Worm (Caenorhabditis elegans): ENCODE measurements around the gene sax-2.

Gene sax-2

DNA sequence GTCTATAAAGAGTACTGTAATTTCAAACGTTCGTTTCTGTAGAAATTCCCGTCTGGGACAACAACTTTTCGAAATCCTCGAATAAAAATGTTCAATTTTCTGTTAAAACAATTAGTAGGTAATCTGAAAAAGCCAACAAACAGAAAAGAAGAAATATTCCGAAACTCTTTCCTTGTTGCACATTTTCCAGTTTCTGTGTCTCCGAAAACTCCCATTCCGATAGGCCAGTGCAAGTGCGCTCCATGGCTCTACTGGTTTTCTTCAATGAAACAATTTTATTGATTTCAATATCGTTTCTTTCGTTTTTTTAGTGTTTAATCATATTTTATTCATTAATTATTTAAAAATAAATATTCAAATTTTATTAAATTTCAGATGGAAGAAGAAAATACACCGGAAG is 6.9 kb upstream of the sax-2 start, which contains the start of gene F54D8.6:
Gene F54D8.6, plus strand, starts transcription at position 370 of the 400 bp plus-strand sequence.
- TF ChIP-seq ets-5 (GFP tag; IDR thresholded peaks at IDR 0.05), result no peak
- TF ChIP-seq ztf-4 (tag; optimal IDR thresholded peaks at IDR 0.05), result no peak
- TF ChIP-seq elt-2 (tag; optimal IDR thresholded peaks at IDR 0.05), result no peak
- TF ChIP-seq hlh-4 (tag; optimal IDR thresholded peaks at IDR 0.05), result no peak
- peak in 1 of 6 experiments; percentile 31 for TF ChIP-seq elt-3 (tag; optimal IDR thresholded peaks at IDR 0.05)
- TF ChIP-seq nhr-85 (tag), result no peak
- no peak for TF ChIP-seq efl-3 (GFP tag; optimal IDR thresholded peaks at IDR 0.05)
- no peak for TF ChIP-seq lin-39 (tag; optimal IDR thresholded peaks at IDR 0.05)
- peak in 1 of 2 experiments; percentile 44 for TF ChIP-seq ztf-11 (tag; optimal IDR thresholded peaks at IDR 0.05)
- TF ChIP-seq lin-13 (GFP tag; optimal IDR thresholded peaks at IDR 0.05), result no peak
- TF ChIP-seq irx-1 (tag; optimal IDR thresholded peaks at IDR 0.05), result no peak
- TF ChIP-seq nhr-28 (tag; optimal IDR thresholded peaks at IDR 0.05), result no peak
- TF ChIP-seq fkh-8 (tag; optimal IDR thresholded peaks at IDR 0.05), result peak; percentile 26
- peak; percentile 56 for TF ChIP-seq lir-3 (tag; optimal IDR thresholded peaks at IDR 0.05; ENCODE audit: poor library complexity)
- no peak for TF ChIP-seq zip-4 (GFP tag; optimal IDR thresholded peaks at IDR 0.05)
- TF ChIP-seq skn-1 (tag; optimal IDR thresholded peaks at IDR 0.05), result peak; percentile 74
- no peak for TF ChIP-seq ceh-88 (GFP tag; IDR thresholded peaks at IDR 0.05)
- TF ChIP-seq lin-15B (tag; optimal IDR thresholded peaks at IDR 0.05), result peak; percentile 64
- TF ChIP-seq isw-1 (GFP tag; IDR thresholded peaks at IDR 0.05), result peak; percentile 27; the same call in 1 of the 2 replicates
- no peak for TF ChIP-seq dsc-1 (tag; optimal IDR thresholded peaks at IDR 0.05)
- TF ChIP-seq nhr-11 (tag; optimal IDR thresholded peaks at IDR 0.05), result no peak
- TF ChIP-seq grh-1 (GFP tag; IDR thresholded peaks at IDR 0.05), result no peak
- TF ChIP-seq ceh-90 (tag; optimal IDR thresholded peaks at IDR 0.05), result no peak
- no peak for TF ChIP-seq unc-98 (GFP tag; IDR thresholded peaks at IDR 0.05)
- no peak for TF ChIP-seq mef-2 (tag; optimal IDR thresholded peaks at IDR 0.05)
- no peak for TF ChIP-seq sup-37 (GFP tag; optimal IDR thresholded peaks at IDR 0.05)
- TF ChIP-seq zag-1 (tag; optimal IDR thresholded peaks at IDR 0.05), result no peak
- TF ChIP-seq fkh-10 (GFP tag; optimal IDR thresholded peaks at IDR 0.05), result no peak
- peak; percentile 67 for TF ChIP-seq mep-1 (tag; optimal IDR thresholded peaks at IDR 0.05)
- peak; percentile 57 for TF ChIP-seq snu-23 (GFP tag; optimal IDR thresholded peaks at IDR 0.05)
- TF ChIP-seq nhr-12 (tag; optimal IDR thresholded peaks at IDR 0.05), result no peak
- no peak for TF ChIP-seq nhr-84 (tag; optimal IDR thresholded peaks at IDR 0.05)
- TF ChIP-seq unc-86 (tag; optimal IDR thresholded peaks at IDR 0.05), result no peak
- TF ChIP-seq C34B4.2 (tag; optimal IDR thresholded peaks at IDR 0.05), result no peak
- peak; percentile 43 for TF ChIP-seq blmp-1 (tag; optimal IDR thresholded peaks at IDR 0.05)
- TF ChIP-seq nhr-76 (tag; optimal IDR thresholded peaks at IDR 0.05), result no peak
- TF ChIP-seq nhr-237 (tag; optimal IDR thresholded peaks at IDR 0.05), result no peak
- no peak for TF ChIP-seq pqm-1 (tag; optimal IDR thresholded peaks at IDR 0.05)
- peak; percentile 42 for TF ChIP-seq nhr-71 (tag; optimal IDR thresholded peaks at IDR 0.05)
- peak; percentile 36 for TF ChIP-seq nhr-90 (tag; optimal IDR thresholded peaks at IDR 0.05; ENCODE audit: poor library complexity)
- no peak for TF ChIP-seq egl-13 (tag; optimal IDR thresholded peaks at IDR 0.05)
- TF ChIP-seq tlp-1 (tag; optimal IDR thresholded peaks at IDR 0.05), result no peak
- no peak for TF ChIP-seq ama-1 (optimal IDR thresholded peaks at IDR 0.05)
- no peak for TF ChIP-seq unc-62 (GFP tag; optimal IDR thresholded peaks at IDR 0.05)
- peak; percentile 37; the same call in 1 of the 2 replicates for TF ChIP-seq nhr-19 (GFP tag; conservative IDR thresholded peaks at IDR 0.05)
- TF ChIP-seq nhr-77 (tag; optimal IDR thresholded peaks at IDR 0.05), result no peak
- no peak for TF ChIP-seq unc-30 (tag; optimal IDR thresholded peaks at IDR 0.05)
- TF ChIP-seq fkh-4 (tag; optimal IDR thresholded peaks at IDR 0.05; ENCODE audit: borderline replicate concordance), result no peak
- TF ChIP-seq unc-130 (tag; optimal IDR thresholded peaks at IDR 0.05), result no peak
- TF ChIP-seq egl-27 (tag; optimal IDR thresholded peaks at IDR 0.05), result no peak
- no peak for TF ChIP-seq vab-15 (tag; optimal IDR thresholded peaks at IDR 0.05)
- peak in 1 of 2 experiments; percentile 28 for TF ChIP-seq mdl-1 (tag; optimal IDR thresholded peaks at IDR 0.05)
- peak; percentile 13 to 49 (median 39) for TF ChIP-seq ceh-82 (tag; optimal IDR thresholded peaks at IDR 0.05)
- no peak for TF ChIP-seq snpc-4 (tag; optimal IDR thresholded peaks at IDR 0.05)
- TF ChIP-seq sptf-1 (tag; optimal IDR thresholded peaks at IDR 0.05), result no peak

Data from whole organism, L1 larva.